Fruit fly (Drosophila melanogaster) Kc167 (cell line): Measurements from ENCODE around the gene CG33700.

Source experiments
- Myc ChIP-seq: fragments of >200 bp; optimal IDR thresholded peaks from 2 replicates; lab custom pipeline; 2017; ENCODE audit warnings: missing external identifiers
- Sin3A ChIP-seq: fragments of >200 bp; optimal IDR thresholded peaks from 2 replicates; lab custom pipeline; 2018; ENCODE audit warnings: missing external identifiers
- h ChIP-seq: fragments of >200 bp; optimal IDR thresholded peaks from 3 replicates; lab custom pipeline; 2018; ENCODE audit warnings: missing external identifiers
- insv ChIP-seq: fragments of >200 bp; optimal IDR thresholded peaks from 3 replicates; lab custom pipeline; 2018; ENCODE audit warnings: missing external identifiers
- psq ChIP-seq: fragments of >200 bp; optimal IDR thresholded peaks from 2 replicates; lab custom pipeline; 2017; ENCODE audit warnings: missing external identifiers
- ttk ChIP-seq: sonication (Bioruptor generic); optimal IDR thresholded peaks from 2 replicates; lab custom pipeline; 2017; ENCODE audit warnings: missing external identifiers

- TF ChIP-seq insv (no peak), Sin3A (lab: Kevin White, UChicago) (no peak), Myc (lab: Kevin White, UChicago) (no peak), psq (lab: Kevin White, UChicago) (no peak), h (lab: Kevin White, UChicago) (no peak), ttk (lab: Kevin White, UChicago) (no peak)
Observed at dm6 chr3L:9567748-9568147, 42.4 kb upstream of the CG33700 start.
